Worm (Caenorhabditis elegans) whole organism, young adult: Measurements from ENCODE around the gene F15D4.6.

Source experiments
- ama-1 ChIP-seq, 3 experiments: fragments of 150-350 bp in 1 of 3; sonication (generic microtip) in 2 of 3; optimal IDR thresholded peaks; 2 replicates each; lab custom pipeline; 2014 to 2018; ENCODE audit warnings: missing biosample characterization in 2 of 3, missing genetic modification characterization in 2 of 3, missing genetic modification reagents in 2 of 3
- atf-7 ChIP-seq: sonication (generic microtip); optimal IDR thresholded peaks from 2 replicates; lab custom pipeline; 2017; ENCODE audit warnings: mild to moderate bottlenecking, missing genetic modification characterization, missing compliant biosample characterization
- let-607 ChIP-seq, 2 experiments: fragments of 200-800 bp in 1 of 2; sonication (Bioruptor generic) in 1 of 2; sonication (generic microtip) in 1 of 2; optimal IDR thresholded peaks; 2 replicates each; lab custom pipeline; 2016 to 2018; ENCODE audit warnings: mild to moderate bottlenecking in 2 of 2, missing compliant biosample characterization in 2 of 2, missing genetic modification characterization in 2 of 2, moderate library complexity in 2 of 2, missing genotype in 1 of 2
- madf-10 ChIP-seq: sonication (generic microtip); optimal IDR thresholded peaks from 2 replicates; lab custom pipeline; 2016; ENCODE audit warnings: mild to moderate bottlenecking, missing genetic modification characterization, missing compliant biosample characterization
- pha-4 ChIP-seq: fragments of 150-350 bp; sonication (generic microtip); optimal IDR thresholded peaks from 2 replicates; lab custom pipeline; 2014; ENCODE audit warnings: missing biosample characterization, missing genetic modification reagents, missing genetic modification characterization
- rcor-1 ChIP-seq: fragments of 200-800 bp; sonication (Bioruptor generic); IDR thresholded peaks from 2 replicates; pipeline ENCODE4 v1.3.6; 2022; ENCODE audit warnings: missing genetic modification reagents, missing genetic modification characterization, missing compliant biosample characterization
- sdz-38 ChIP-seq: sonication (generic microtip); optimal IDR thresholded peaks from 2 replicates; lab custom pipeline; 2016; ENCODE audit warnings: missing genotype, missing genetic modification characterization, missing compliant biosample characterization
- sea-2 ChIP-seq: fragments of 200-800 bp; sonication (Bioruptor generic); IDR thresholded peaks from 2 replicates; pipeline ENCODE4 v1.3.6; 2022; ENCODE audit warnings: missing genetic modification characterization, missing compliant biosample characterization
- tbp1 ChIP-seq: fragments of 200-800 bp; sonication (Bioruptor generic); optimal IDR thresholded peaks from 2 replicates; lab custom pipeline; 2018; ENCODE audit warnings: mild to moderate bottlenecking, missing genetic modification characterization, missing compliant biosample characterization
- unc-130 ChIP-seq: sonication (generic microtip); optimal IDR thresholded peaks from 2 replicates; lab custom pipeline; 2016; ENCODE audit warnings: missing genetic modification reagents, missing genetic modification characterization, missing compliant biosample characterization

ce11 chrII:13237829-13238404 is 11.1 kb upstream of the F15D4.6 start, which contains the start of gene romo-1:
- TF ChIP-seq madf-10 (tag; lab: Kevin White, UChicago) (no peak), pha-4 (tag; lab: Kevin White, UChicago) (peak; percentile 92), atf-7 (tag; lab: Kevin White, UChicago) (no peak), tbp1 (GFP tag; lab: Kevin White, UChicago) (peak; percentile 7), ama-1 (optimal IDR thresholded peaks at IDR 0.05; lab: Kevin White, UChicago) (no peak), ama-1 (GFP tag; optimal IDR thresholded peaks at IDR 0.05; lab: Kevin White, UChicago) (no peak), let-607 (tag; optimal IDR thresholded peaks at IDR 0.05; lab: Kevin White, UChicago) (peak in 1 of 2 experiments; percentile 29), unc-130 (GFP tag; lab: Kevin White, UChicago) (no peak), rcor-1 (GFP tag; lab: Robert Waterston, UW) (0 out of 2 replicates have a peak, but pooled peaks have one; percentile 27), sea-2 (no peak), sdz-38 (tag; lab: Kevin White, UChicago) (no peak)
